Worm (Caenorhabditis elegans): Measurements from ENCODE around the gene hpo-7.

- TF ChIP-seq fkh-6 (tag; optimal IDR thresholded peaks at IDR 0.05) (no peak), gmeb-2 (tag; optimal IDR thresholded peaks at IDR 0.05) (no peak), unc-3 (GFP tag; conservative IDR thresholded peaks at IDR 0.05) (no peak), unc-3 (tag; optimal IDR thresholded peaks at IDR 0.05) (no peak), ceh-30 (tag; optimal IDR thresholded peaks at IDR 0.05) (no peak), tbx-7 (tag; optimal IDR thresholded peaks at IDR 0.05) (no peak), fkh-10 (GFP tag; optimal IDR thresholded peaks at IDR 0.05) (no peak), hlh-6 (tag; optimal IDR thresholded peaks at IDR 0.05) (no peak), ceh-14 (tag; optimal IDR thresholded peaks at IDR 0.05) (no peak)
Measured at ce11 chrII:2166376-2166775, 30.9 kb upstream of the hpo-7 start, which contains the start of gene C33C12.4.

All from whole organism, late embryonic.